Fruit fly (Drosophila melanogaster) whole organism, embryonic: ENCODE data around the gene PsGEF.

Source experiments
- B-H1 ChIP-seq: fragments of 200-800 bp; sonication (Bioruptor generic); IDR thresholded peaks from 3 replicates; pipeline ENCODE4 v1.3.6; 2022; ENCODE audit warnings: missing biosample characterization, missing genetic modification characterization
- BEAF-32 ChIP-seq: fragments of 200-800 bp; sonication (Bioruptor generic); optimal IDR thresholded peaks from 3 replicates; lab custom pipeline; 2017; ENCODE audit warnings: missing biosample characterization, missing genetic modification characterization, mild to moderate bottlenecking, moderate library complexity, missing genetic modification reagents
- BtbVII ChIP-seq: fragments of 200-800 bp; sonication (Bioruptor generic); optimal IDR thresholded peaks from 3 replicates; lab custom pipeline; 2017; ENCODE audit warnings: missing biosample characterization, mild to moderate bottlenecking, missing genetic modification characterization
- CG11695 ChIP-seq: fragments of 200-800 bp; sonication (Bioruptor generic); IDR thresholded peaks from 3 replicates; pipeline ENCODE4 v1.3.6; 2022; ENCODE audit warnings: missing biosample characterization, missing genetic modification characterization
- CG11723 ChIP-seq: fragments of 200-800 bp; sonication (Bioruptor generic); optimal IDR thresholded peaks from 2 replicates; lab custom pipeline; 2017; ENCODE audit warnings: missing biosample characterization, mild to moderate bottlenecking, missing genetic modification characterization
- CG12104 ChIP-seq: fragments of 200-800 bp; sonication (Bioruptor generic); optimal IDR thresholded peaks from 3 replicates; lab custom pipeline; 2016; ENCODE audit warnings: missing biosample characterization, missing genetic modification characterization
- CG12942 ChIP-seq: fragments of 200-800 bp; sonication (Bioruptor generic); optimal IDR thresholded peaks from 3 replicates; lab custom pipeline; 2016; ENCODE audit warnings: missing biosample characterization, missing genetic modification characterization
- CG14014 ChIP-seq: fragments of 200-800 bp; sonication (Bioruptor generic); IDR thresholded peaks from 2 replicates; pipeline ENCODE4 v1.3.6; 2022; ENCODE audit warnings: missing biosample characterization, missing genetic modification characterization
- CG15011 ChIP-seq: fragments of 200-800 bp; sonication (Bioruptor generic); optimal IDR thresholded peaks from 3 replicates; lab custom pipeline; 2018; ENCODE audit warnings: missing biosample characterization, mild to moderate bottlenecking, missing genetic modification characterization
- CG16813 ChIP-seq: fragments of 200-800 bp; sonication (Bioruptor generic); IDR thresholded peaks from 3 replicates; pipeline ENCODE4 v1.3.6; 2022; ENCODE audit warnings: missing biosample characterization, missing genetic modification characterization; ENCODE audit not compliant: partially characterized antibody
- CG17359 ChIP-seq: fragments of 200-800 bp; sonication (Bioruptor generic); optimal IDR thresholded peaks from 3 replicates; lab custom pipeline; 2018; ENCODE audit warnings: missing biosample characterization, mild to moderate bottlenecking, missing genetic modification characterization, moderate library complexity
- CG17912 ChIP-seq: fragments of 200-800 bp; sonication (Bioruptor generic); optimal IDR thresholded peaks from 2 replicates; lab custom pipeline; 2018; ENCODE audit warnings: missing biosample characterization, mild to moderate bottlenecking, missing genetic modification characterization
- CG2199 ChIP-seq: fragments of 200-800 bp; sonication (Bioruptor generic); IDR thresholded peaks from 3 replicates; pipeline ENCODE4 v1.3.6; 2022; ENCODE audit warnings: missing biosample characterization, missing genetic modification characterization
- CG31224 ChIP-seq: fragments of 200-800 bp; sonication (Bioruptor generic); IDR thresholded peaks from 2 replicates; pipeline ENCODE4 v1.3.6; 2022; ENCODE audit warnings: missing biosample characterization, missing genetic modification characterization
- CG3163 ChIP-seq: fragments of 200-800 bp; sonication (Bioruptor generic); optimal IDR thresholded peaks from 3 replicates; lab custom pipeline; 2016; ENCODE audit warnings: missing biosample characterization, missing genetic modification characterization
- CG32532 ChIP-seq: fragments of 200-800 bp; sonication (Bioruptor generic); IDR thresholded peaks from 2 replicates; pipeline ENCODE4 v1.3.6; 2022; ENCODE audit warnings: missing biosample characterization, missing genetic modification characterization
- CG34376 ChIP-seq: fragments of 200-800 bp; sonication (Bioruptor generic); optimal IDR thresholded peaks from 2 replicates; lab custom pipeline; 2018; ENCODE audit warnings: missing biosample characterization, mild to moderate bottlenecking, missing genetic modification characterization
- CG3995 ChIP-seq: fragments of 200-800 bp; sonication (Bioruptor generic); optimal IDR thresholded peaks from 3 replicates; lab custom pipeline; 2016; ENCODE audit warnings: missing biosample characterization, missing genetic modification characterization
- CG43689 ChIP-seq: fragments of 200-800 bp; sonication (Bioruptor generic); IDR thresholded peaks from 2 replicates; pipeline ENCODE4 v1.3.6; 2022; ENCODE audit warnings: missing biosample characterization, missing genetic modification characterization
- CG6854 ChIP-seq: fragments of 200-800 bp; sonication (Bioruptor generic); optimal IDR thresholded peaks from 3 replicates; lab custom pipeline; 2017; ENCODE audit warnings: missing biosample characterization, mild to moderate bottlenecking, missing genetic modification characterization
- CG7556 ChIP-seq: fragments of 200-800 bp; sonication (Bioruptor generic); optimal IDR thresholded peaks from 2 replicates; lab custom pipeline; 2017; ENCODE audit warnings: missing biosample characterization, mild to moderate bottlenecking, missing genetic modification characterization
- CG7928 ChIP-seq: fragments of 200-800 bp; sonication (Bioruptor generic); optimal IDR thresholded peaks from 2 replicates; lab custom pipeline; 2017; ENCODE audit warnings: missing biosample characterization, mild to moderate bottlenecking, missing genetic modification characterization
- CHES-1-like ChIP-seq: fragments of 200-800 bp; sonication (Bioruptor generic); optimal IDR thresholded peaks from 2 replicates; lab custom pipeline; 2016; ENCODE audit warnings: missing biosample characterization, missing genetic modification characterization
- Chrac-16 ChIP-seq: fragments of 200-800 bp; sonication (Bioruptor generic); optimal IDR thresholded peaks from 3 replicates; lab custom pipeline; 2016; ENCODE audit warnings: missing biosample characterization, missing genetic modification characterization
- CoRest ChIP-seq: fragments of 200-800 bp; sonication (Bioruptor generic); optimal IDR thresholded peaks from 3 replicates; lab custom pipeline; 2018; ENCODE audit warnings: missing biosample characterization, mild to moderate bottlenecking, missing genetic modification characterization, moderate library complexity
- Dbx ChIP-seq: fragments of 200-800 bp; sonication (Bioruptor generic); IDR thresholded peaks from 3 replicates; pipeline ENCODE4 v1.3.6; 2022; ENCODE audit warnings: missing biosample characterization, missing genetic modification characterization
- E2f1 ChIP-seq: fragments of 200-800 bp; sonication (Bioruptor generic); IDR thresholded peaks from 2 replicates; pipeline ENCODE4 v1.3.6; 2022; ENCODE audit warnings: missing biosample characterization, missing genetic modification characterization
- Elba2 ChIP-seq: fragments of 200-800 bp; sonication (Bioruptor generic); optimal IDR thresholded peaks from 3 replicates; lab custom pipeline; 2016; ENCODE audit warnings: missing biosample characterization, missing genetic modification characterization
- Fer3 ChIP-seq: fragments of 200-800 bp; sonication (Bioruptor generic); optimal IDR thresholded peaks from 2 replicates; lab custom pipeline; 2018; ENCODE audit warnings: missing biosample characterization, mild to moderate bottlenecking, missing genetic modification characterization, moderate library complexity
- Hmx ChIP-seq: fragments of 200-800 bp; sonication (Bioruptor generic); optimal IDR thresholded peaks from 2 replicates; lab custom pipeline; 2016; ENCODE audit warnings: missing biosample characterization, missing genetic modification characterization
- Meics ChIP-seq: fragments of 200-800 bp; sonication (Bioruptor generic); optimal IDR thresholded peaks from 2 replicates; lab custom pipeline; 2017; ENCODE audit warnings: missing biosample characterization, mild to moderate bottlenecking, missing genetic modification characterization
- Nf-YA ChIP-seq: fragments of 200-800 bp; sonication (Bioruptor generic); IDR thresholded peaks from 2 replicates; pipeline ENCODE4 v1.3.6; 2022; ENCODE audit warnings: missing biosample characterization, missing genetic modification characterization
- Oli ChIP-seq: fragments of 200-800 bp; sonication (Bioruptor generic); optimal IDR thresholded peaks from 2 replicates; lab custom pipeline; 2018; ENCODE audit warnings: missing biosample characterization, mild to moderate bottlenecking, missing genetic modification characterization, moderate library complexity
- amos ChIP-seq: fragments of 200-800 bp; sonication (Bioruptor generic); IDR thresholded peaks from 2 replicates; pipeline ENCODE4 v1.3.6; 2022; ENCODE audit warnings: missing biosample characterization, missing genetic modification characterization; ENCODE audit not compliant: partially characterized antibody
- chinmo ChIP-seq: fragments of 200-800 bp; sonication (Bioruptor generic); IDR thresholded peaks from 4 replicates; pipeline ENCODE4 v1.3.6; 2022; ENCODE audit warnings: missing biosample characterization, missing genetic modification characterization; ENCODE audit not compliant: partially characterized antibody
- dati ChIP-seq: fragments of 200-800 bp; sonication (Bioruptor generic); IDR thresholded peaks from 2 replicates; pipeline ENCODE4 v1.3.6; 2022; ENCODE audit warnings: missing biosample characterization, missing genetic modification characterization
- dimm ChIP-seq: fragments of 200-800 bp; sonication (Bioruptor generic); IDR thresholded peaks from 2 replicates; pipeline ENCODE4 v1.3.6; 2022; ENCODE audit warnings: missing biosample characterization, missing genetic modification characterization
- h ChIP-seq: fragments of >200 bp; optimal IDR thresholded peaks from 2 replicates; lab custom pipeline; 2017
- nau ChIP-seq: fragments of 200-800 bp; sonication (Bioruptor generic); optimal IDR thresholded peaks from 3 replicates; lab custom pipeline; 2017; ENCODE audit warnings: missing biosample characterization, mild to moderate bottlenecking, missing genetic modification characterization, missing genetic modification reagents
- nerfin-2 ChIP-seq: fragments of 200-800 bp; sonication (Bioruptor generic); IDR thresholded peaks from 2 replicates; pipeline ENCODE4 v1.3.6; 2022; ENCODE audit warnings: missing biosample characterization, missing genetic modification characterization; ENCODE audit not compliant: partially characterized antibody
- org-1 ChIP-seq: fragments of 200-800 bp; sonication (Bioruptor generic); optimal IDR thresholded peaks from 2 replicates; lab custom pipeline; 2017; ENCODE audit warnings: missing biosample characterization, missing genetic modification characterization
- phol ChIP-seq: fragments of 200-800 bp; sonication (Bioruptor generic); optimal IDR thresholded peaks from 3 replicates; lab custom pipeline; 2018; ENCODE audit warnings: missing biosample characterization, mild to moderate bottlenecking, missing genetic modification characterization, moderate library complexity
- prd ChIP-seq, 3 experiments: fragments of >200 bp in 2 of 3; fragments of 200-800 bp in 1 of 3; sonication (Bioruptor generic) in 1 of 3; optimal IDR thresholded peaks in 2 of 3; IDR thresholded peaks in 1 of 3; 2 replicates in 2 of 3; 3 replicates in 1 of 3; pipeline versions ENCODE4 v1.3.6 to Lab custom; 2017 to 2022; ENCODE audit warnings: missing biosample characterization in 1 of 3, missing genetic modification characterization in 1 of 3
- sc ChIP-seq, 3 experiments: fragments of >200 bp in 2 of 3; fragments of 200-800 bp in 1 of 3; sonication (Bioruptor generic) in 1 of 3; optimal IDR thresholded peaks; 2 replicates in 2 of 3; 3 replicates in 1 of 3; lab custom pipeline; 2017; ENCODE audit warnings: mild to moderate bottlenecking in 1 of 3, missing biosample characterization in 1 of 3, missing genetic modification characterization in 1 of 3, missing genetic modification reagents in 1 of 3
- sna ChIP-seq: fragments of 200-800 bp; sonication (Bioruptor generic); IDR thresholded peaks from 2 replicates; pipeline ENCODE4 v1.3.6; 2022; ENCODE audit warnings: missing biosample characterization, missing genetic modification characterization; ENCODE audit not compliant: partially characterized antibody
- tll ChIP-seq, 2 experiments: fragments of 200-800 bp in 1 of 2; fragments of >200 bp in 1 of 2; sonication (Bioruptor generic) in 1 of 2; optimal IDR thresholded peaks; 2 replicates each; lab custom pipeline; 2017 to 2019; ENCODE audit warnings: missing biosample characterization in 2 of 2, missing genetic modification characterization in 2 of 2, mild to moderate bottlenecking in 1 of 2, moderate library complexity in 1 of 2
- tna ChIP-seq: fragments of 200-800 bp; sonication (Bioruptor generic); IDR thresholded peaks from 2 replicates; pipeline ENCODE4 v1.3.6; 2022; ENCODE audit warnings: missing biosample characterization, missing genetic modification characterization; ENCODE audit not compliant: partially characterized antibody
- wor ChIP-seq: fragments of 200-800 bp; sonication (Bioruptor generic); IDR thresholded peaks from 2 replicates; pipeline ENCODE4 v1.3.6; 2022; ENCODE audit warnings: missing biosample characterization, missing genetic modification characterization

The PsGEF gene

dm6 chrX:2319783-2320182, 67.7 kb downstream of the PsGEF start (continued):
- TF ChIP-seq B-H1 (GFP tag; lab: Robert Waterston, UW): no peak
- TF ChIP-seq h (lab: Kevin White, UChicago): no peak
- TF ChIP-seq BEAF-32 (GFP tag; lab: Kevin White, UChicago): no peak
- no peak for TF ChIP-seq Elba2 (GFP tag; lab: Kevin White, UChicago)
- no peak for TF ChIP-seq Dbx (GFP tag; lab: Robert Waterston, UW)

dm6 chrX:2318369-2318768, 69.1 kb downstream of the PsGEF start:
- TF ChIP-seq phol (tag; lab: Kevin White, UChicago): peak; percentile 51
- no peak for TF ChIP-seq amos (GFP tag; lab: Robert Waterston, UW)
- TF ChIP-seq Chrac-16 (GFP tag; lab: Kevin White, UChicago): peak; percentile 46
- TF ChIP-seq CG14014: no peak
- TF ChIP-seq CG43689: no peak
- no peak for TF ChIP-seq chinmo (GFP tag; lab: Robert Waterston, UW)
- TF ChIP-seq CG17912 (GFP tag; lab: Kevin White, UChicago): no peak
- no peak for TF ChIP-seq CG6854
- peak; percentile 48 for TF ChIP-seq Oli (tag; lab: Kevin White, UChicago)
- no peak; the same call in 2 of the 3 replicates for TF ChIP-seq CG11695
- TF ChIP-seq CoRest (tag; lab: Kevin White, UChicago): peak; percentile 24
- TF ChIP-seq CG32532 (GFP tag; lab: Robert Waterston, UW): peak; percentile 38; the same call in 1 of the 2 replicates
- peak; percentile 50 for TF ChIP-seq CG31224 (GFP tag; lab: Robert Waterston, UW)
- TF ChIP-seq CG17359 (tag; lab: Kevin White, UChicago): peak; percentile 51
- peak; percentile 23 for TF ChIP-seq CG7556
- TF ChIP-seq BtbVII (GFP tag; lab: Kevin White, UChicago): no peak
- no peak for TF ChIP-seq nau (GFP tag; lab: Kevin White, UChicago)
- TF ChIP-seq tna (GFP tag; lab: Robert Waterston, UW): no peak
- TF ChIP-seq sna (GFP tag; lab: Robert Waterston, UW): no peak
- 0 out of 2 replicates have a peak, but pooled peaks have one; percentile 15 for TF ChIP-seq dati
- peak; percentile 14 for TF ChIP-seq Meics
- no peak for TF ChIP-seq CHES-1-like (GFP tag; lab: Kevin White, UChicago)
- no peak for TF ChIP-seq CG16813 (GFP tag; lab: Robert Waterston, UW)
- TF ChIP-seq prd (optimal IDR thresholded peaks at IDR 0.05; lab: Kevin White, UChicago): no peak
- TF ChIP-seq prd (GFP tag; IDR thresholded peaks at IDR 0.05; lab: Robert Waterston, UW): peak; percentile 91
- TF ChIP-seq CG12942 (GFP tag; lab: Kevin White, UChicago): no peak
- no peak for TF ChIP-seq sc (optimal IDR thresholded peaks at IDR 0.05; lab: Kevin White, UChicago)
- TF ChIP-seq sc (GFP tag; optimal IDR thresholded peaks at IDR 0.05; lab: Kevin White, UChicago): peak; percentile 18
- no peak for TF ChIP-seq CG7928
- no peak for TF ChIP-seq nerfin-2 (GFP tag; lab: Robert Waterston, UW)
- no peak for TF ChIP-seq CG34376
- TF ChIP-seq wor (GFP tag; lab: Robert Waterston, UW): peak; percentile 51
- TF ChIP-seq Nf-YA (GFP tag; lab: Robert Waterston, UW): peak; percentile 46; the same call in 1 of the 2 replicates
- TF ChIP-seq CG15011 (GFP tag; lab: Kevin White, UChicago): no peak
- TF ChIP-seq CG2199 (GFP tag; lab: Robert Waterston, UW): peak; percentile 49; the same call in 1 of the 3 replicates
- TF ChIP-seq Fer3 (tag; lab: Kevin White, UChicago): peak; percentile 20
- TF ChIP-seq CG3995 (GFP tag; lab: Kevin White, UChicago): no peak
- no peak for TF ChIP-seq dimm (GFP tag; lab: Robert Waterston, UW)
- TF ChIP-seq CG3163: no peak
- peak; percentile 24 for TF ChIP-seq org-1 (GFP tag; lab: Kevin White, UChicago)
- TF ChIP-seq E2f1 (GFP tag; lab: Robert Waterston, UW): peak; percentile 69
- no peak for TF ChIP-seq tll (GFP tag; optimal IDR thresholded peaks at IDR 0.05; lab: Kevin White, UChicago)
- TF ChIP-seq CG11723 (GFP tag; lab: Kevin White, UChicago): no peak
- no peak for TF ChIP-seq CG12104 (GFP tag; lab: Kevin White, UChicago)
- no peak for TF ChIP-seq Hmx (GFP tag; lab: Kevin White, UChicago)
